Fruit fly (Drosophila melanogaster) whole organism, embryonic: ENCODE results near the gene Pka-C3.

Source experiments
- Antp ChIP-seq: fragments of 200-800 bp; sonication (Bioruptor generic); optimal IDR thresholded peaks from 3 replicates; lab custom pipeline; 2016; ENCODE audit warnings: missing biosample characterization, missing genetic modification characterization
- C15 ChIP-seq: fragments of 200-800 bp; sonication (Bioruptor generic); IDR thresholded peaks from 3 replicates; pipeline ENCODE4 v1.3.6; 2022; ENCODE audit warnings: missing biosample characterization, missing genetic modification characterization
- CG10147 ChIP-seq: fragments of 200-800 bp; sonication (Bioruptor generic); optimal IDR thresholded peaks from 2 replicates; lab custom pipeline; 2019; ENCODE audit warnings: missing biosample characterization, mild to moderate bottlenecking, missing genetic modification characterization, moderate library complexity
- CG1024 ChIP-seq: fragments of 200-800 bp; sonication (Bioruptor generic); IDR thresholded peaks from 2 replicates; pipeline ENCODE4 v1.3.6; 2022; ENCODE audit warnings: missing biosample characterization, missing genetic modification characterization
- CG13424 ChIP-seq: fragments of 200-800 bp; sonication (Bioruptor generic); optimal IDR thresholded peaks from 2 replicates; lab custom pipeline; 2019; ENCODE audit warnings: missing biosample characterization, mild to moderate bottlenecking, missing genetic modification characterization, moderate library complexity
- CG13894 ChIP-seq: fragments of 200-800 bp; sonication (Bioruptor generic); optimal IDR thresholded peaks from 3 replicates; lab custom pipeline; 2018; ENCODE audit warnings: missing biosample characterization, mild to moderate bottlenecking, missing genetic modification characterization, moderate library complexity
- CG15696 ChIP-seq: fragments of 200-800 bp; sonication (Bioruptor generic); optimal IDR thresholded peaks from 2 replicates; lab custom pipeline; 2019; ENCODE audit warnings: missing biosample characterization, mild to moderate bottlenecking, missing genetic modification characterization, moderate library complexity
- CG1603 ChIP-seq: fragments of 200-800 bp; sonication (Bioruptor generic); optimal IDR thresholded peaks from 2 replicates; lab custom pipeline; 2019; ENCODE audit warnings: missing biosample characterization, mild to moderate bottlenecking, missing genetic modification characterization, moderate library complexity
- CG16813 ChIP-seq: fragments of 200-800 bp; sonication (Bioruptor generic); IDR thresholded peaks from 3 replicates; pipeline ENCODE4 v1.3.6; 2022; ENCODE audit warnings: missing biosample characterization, missing genetic modification characterization; ENCODE audit not compliant: partially characterized antibody
- CG18599 ChIP-seq: fragments of 200-800 bp; sonication (Bioruptor generic); optimal IDR thresholded peaks from 3 replicates; lab custom pipeline; 2017; ENCODE audit warnings: missing biosample characterization, missing genetic modification characterization, mild to moderate bottlenecking, moderate library complexity, missing genetic modification reagents
- CG2129 ChIP-seq: fragments of 200-800 bp; sonication (Bioruptor generic); IDR thresholded peaks from 2 replicates; pipeline ENCODE4 v1.3.6; 2022; ENCODE audit warnings: missing biosample characterization, missing genetic modification characterization; ENCODE audit not compliant: partially characterized antibody
- CG31441 ChIP-seq: fragments of 200-800 bp; sonication (Bioruptor generic); IDR thresholded peaks from 2 replicates; pipeline ENCODE4 v1.3.6; 2022; ENCODE audit warnings: missing biosample characterization, missing genetic modification characterization
- CG3163 ChIP-seq: fragments of 200-800 bp; sonication (Bioruptor generic); optimal IDR thresholded peaks from 3 replicates; lab custom pipeline; 2016; ENCODE audit warnings: missing biosample characterization, missing genetic modification characterization
- CG4282 ChIP-seq: fragments of 200-800 bp; sonication (Bioruptor generic); optimal IDR thresholded peaks from 2 replicates; lab custom pipeline; 2016; ENCODE audit warnings: missing biosample characterization, missing genetic modification characterization
- CG43689 ChIP-seq: fragments of 200-800 bp; sonication (Bioruptor generic); IDR thresholded peaks from 2 replicates; pipeline ENCODE4 v1.3.6; 2022; ENCODE audit warnings: missing biosample characterization, missing genetic modification characterization
- CG4820 ChIP-seq: fragments of 200-800 bp; sonication (Bioruptor generic); optimal IDR thresholded peaks from 3 replicates; lab custom pipeline; 2016; ENCODE audit warnings: missing biosample characterization, missing genetic modification characterization
- CG6175 ChIP-seq: fragments of 200-800 bp; sonication (Bioruptor generic); IDR thresholded peaks from 3 replicates; pipeline ENCODE4 v1.3.6; 2022; ENCODE audit warnings: missing biosample characterization, missing genetic modification characterization
- CG6813 ChIP-seq: fragments of 200-800 bp; sonication (Bioruptor generic); optimal IDR thresholded peaks from 2 replicates; lab custom pipeline; 2017; ENCODE audit warnings: missing biosample characterization, missing genetic modification characterization, mild to moderate bottlenecking, moderate library complexity, missing genetic modification reagents
- CG7786 ChIP-seq: fragments of 200-800 bp; sonication (Bioruptor generic); optimal IDR thresholded peaks from 2 replicates; lab custom pipeline; 2016; ENCODE audit warnings: missing biosample characterization, missing genetic modification characterization
- CG9727 ChIP-seq: fragments of 200-800 bp; sonication (Bioruptor generic); optimal IDR thresholded peaks from 3 replicates; lab custom pipeline; 2017; ENCODE audit warnings: missing biosample characterization, mild to moderate bottlenecking, missing genetic modification characterization
- CG9797 ChIP-seq: fragments of 200-800 bp; sonication (Bioruptor generic); optimal IDR thresholded peaks from 3 replicates; lab custom pipeline; 2018; ENCODE audit warnings: missing biosample characterization, mild to moderate bottlenecking, missing genetic modification characterization
- CTCF ChIP-seq: fragments of 200-800 bp; sonication (Bioruptor generic); optimal IDR thresholded peaks from 2 replicates; lab custom pipeline; 2017; ENCODE audit warnings: missing biosample characterization, mild to moderate bottlenecking, missing genetic modification characterization, moderate library complexity
- CrebB ChIP-seq: fragments of 200-800 bp; sonication (Bioruptor generic); optimal IDR thresholded peaks from 3 replicates; lab custom pipeline; 2018; ENCODE audit warnings: missing biosample characterization, mild to moderate bottlenecking, missing genetic modification characterization
- ERR ChIP-seq: fragments of 200-800 bp; sonication (Bioruptor generic); optimal IDR thresholded peaks from 2 replicates; lab custom pipeline; 2016; ENCODE audit warnings: missing biosample characterization, missing genetic modification characterization
- Hand ChIP-seq: fragments of 200-800 bp; sonication (Bioruptor generic); optimal IDR thresholded peaks from 2 replicates; lab custom pipeline; 2017; ENCODE audit warnings: mild to moderate bottlenecking, missing biosample characterization, missing genetic modification reagents, missing genetic modification characterization
- Hsf ChIP-seq: fragments of 200-800 bp; sonication (Bioruptor generic); optimal IDR thresholded peaks from 3 replicates; lab custom pipeline; 2016; ENCODE audit warnings: missing biosample characterization, missing genetic modification characterization
- Mes4 ChIP-seq: fragments of 200-800 bp; sonication (Bioruptor generic); optimal IDR thresholded peaks from 2 replicates; lab custom pipeline; 2016; ENCODE audit warnings: missing biosample characterization, missing genetic modification characterization
- Sox100B ChIP-seq: fragments of 200-800 bp; sonication (Bioruptor generic); optimal IDR thresholded peaks from 3 replicates; lab custom pipeline; 2018; ENCODE audit warnings: missing biosample characterization, mild to moderate bottlenecking, missing genetic modification characterization
- ab ChIP-seq: fragments of 200-800 bp; sonication (Bioruptor generic); optimal IDR thresholded peaks from 2 replicates; lab custom pipeline; 2016; ENCODE audit warnings: missing biosample characterization, missing genetic modification characterization
- al ChIP-seq: fragments of 200-800 bp; sonication (Bioruptor generic); IDR thresholded peaks from 2 replicates; pipeline ENCODE4 v1.3.6; 2022; ENCODE audit warnings: missing biosample characterization, missing genetic modification characterization
- amos ChIP-seq: fragments of 200-800 bp; sonication (Bioruptor generic); IDR thresholded peaks from 2 replicates; pipeline ENCODE4 v1.3.6; 2022; ENCODE audit warnings: missing biosample characterization, missing genetic modification characterization; ENCODE audit not compliant: partially characterized antibody
- bsh ChIP-seq, 2 experiments: fragments of 200-800 bp; sonication (Bioruptor generic); optimal IDR thresholded peaks; 2 replicates each; lab custom pipeline; 2017 to 2018; ENCODE audit warnings: mild to moderate bottlenecking in 2 of 2, missing biosample characterization in 2 of 2, missing genetic modification characterization in 2 of 2, moderate library complexity in 1 of 2
- cg ChIP-seq: fragments of 200-800 bp; sonication (Bioruptor generic); optimal IDR thresholded peaks from 3 replicates; lab custom pipeline; 2019; ENCODE audit warnings: missing biosample characterization, mild to moderate bottlenecking, missing genetic modification characterization, moderate library complexity
- crp ChIP-seq, 2 experiments: fragments of 200-800 bp; sonication (Bioruptor generic); optimal IDR thresholded peaks; 2 replicates in 1 of 2; 3 replicates in 1 of 2; lab custom pipeline; 2017; ENCODE audit warnings: missing biosample characterization in 2 of 2, missing genetic modification characterization in 2 of 2, mild to moderate bottlenecking in 1 of 2, moderate library complexity in 1 of 2
- da ChIP-seq: fragments of 200-800 bp; sonication (Bioruptor generic); optimal IDR thresholded peaks from 2 replicates; lab custom pipeline; 2016; ENCODE audit warnings: missing biosample characterization, missing genetic modification characterization
- dm ChIP-seq: fragments of 200-800 bp; sonication (Bioruptor generic); optimal IDR thresholded peaks from 3 replicates; lab custom pipeline; 2016; ENCODE audit warnings: missing biosample characterization, missing genetic modification characterization
- fd64A ChIP-seq: fragments of 200-800 bp; sonication (Bioruptor generic); optimal IDR thresholded peaks from 3 replicates; lab custom pipeline; 2018; ENCODE audit warnings: missing biosample characterization, mild to moderate bottlenecking, missing genetic modification characterization
- gem ChIP-seq: fragments of 200-800 bp; sonication (Bioruptor generic); optimal IDR thresholded peaks from 2 replicates; lab custom pipeline; 2019; ENCODE audit warnings: missing biosample characterization, mild to moderate bottlenecking, missing genetic modification characterization, moderate library complexity
- hkb ChIP-seq, 2 experiments: fragments of 200-800 bp in 1 of 2; fragments of >200 bp in 1 of 2; sonication (Bioruptor generic) in 1 of 2; IDR thresholded peaks in 1 of 2; optimal IDR thresholded peaks in 1 of 2; 2 replicates each; pipeline versions ENCODE4 v1.3.6 to Lab custom; 2017 to 2022; ENCODE audit warnings: missing biosample characterization in 1 of 2, missing genetic modification characterization in 1 of 2
- kni ChIP-seq: fragments of 200-800 bp; sonication (Bioruptor generic); optimal IDR thresholded peaks from 3 replicates; lab custom pipeline; 2017; ENCODE audit warnings: mild to moderate bottlenecking, missing biosample characterization, missing genetic modification reagents, missing genetic modification characterization
- lov ChIP-seq, 2 experiments: fragments of 200-800 bp in 1 of 2; fragments of >200 bp in 1 of 2; sonication (Bioruptor generic) in 1 of 2; IDR thresholded peaks in 1 of 2; optimal IDR thresholded peaks in 1 of 2; 2 replicates in 1 of 2; 3 replicates in 1 of 2; pipeline versions ENCODE4 v1.3.6 to Lab custom; 2017 to 2022; ENCODE audit warnings: missing biosample characterization in 1 of 2, missing genetic modification characterization in 1 of 2
- luna ChIP-seq: fragments of 200-800 bp; sonication (Bioruptor generic); optimal IDR thresholded peaks from 2 replicates; lab custom pipeline; 2016; ENCODE audit warnings: missing biosample characterization, missing genetic modification characterization
- mam ChIP-seq: fragments of 200-800 bp; sonication (Bioruptor generic); optimal IDR thresholded peaks from 3 replicates; lab custom pipeline; 2016; ENCODE audit warnings: missing biosample characterization, missing genetic modification characterization
- nmo ChIP-seq: fragments of 200-800 bp; sonication (Bioruptor generic); optimal IDR thresholded peaks from 2 replicates; lab custom pipeline; 2018; ENCODE audit warnings: missing biosample characterization, mild to moderate bottlenecking, missing genetic modification characterization, moderate library complexity
- odd ChIP-seq: fragments of 200-800 bp; sonication (Bioruptor generic); optimal IDR thresholded peaks from 2 replicates; lab custom pipeline; 2017; ENCODE audit warnings: missing biosample characterization, mild to moderate bottlenecking, missing genetic modification characterization
- otp ChIP-seq: fragments of 200-800 bp; sonication (Bioruptor generic); IDR thresholded peaks from 3 replicates; pipeline ENCODE4, ENCODE4 v1.3.6; 2022; ENCODE audit warnings: missing biosample characterization, missing genetic modification characterization
- sens-2 ChIP-seq: fragments of 200-800 bp; sonication (Bioruptor generic); IDR thresholded peaks from 2 replicates; pipeline ENCODE4 v1.3.6; 2022; ENCODE audit warnings: missing biosample characterization, missing genetic modification characterization
- seq ChIP-seq: fragments of 200-800 bp; sonication (Bioruptor generic); IDR thresholded peaks from 2 replicates; pipeline ENCODE4 v1.3.6; 2022; ENCODE audit warnings: missing biosample characterization, missing genetic modification characterization
- stwl ChIP-seq: fragments of 200-800 bp; sonication (Bioruptor generic); optimal IDR thresholded peaks from 3 replicates; lab custom pipeline; 2018; ENCODE audit warnings: missing biosample characterization, mild to moderate bottlenecking, missing genetic modification characterization, moderate library complexity
- tin ChIP-seq: fragments of 200-800 bp; sonication (Bioruptor generic); optimal IDR thresholded peaks from 3 replicates; lab custom pipeline; 2016; ENCODE audit warnings: missing biosample characterization, missing genetic modification characterization
- vvl ChIP-seq: fragments of 200-800 bp; sonication (Bioruptor generic); IDR thresholded peaks from 2 replicates; pipeline ENCODE4 v1.3.6; 2022; ENCODE audit warnings: missing biosample characterization, missing genetic modification characterization

Pka-C3 gene

DNA sequence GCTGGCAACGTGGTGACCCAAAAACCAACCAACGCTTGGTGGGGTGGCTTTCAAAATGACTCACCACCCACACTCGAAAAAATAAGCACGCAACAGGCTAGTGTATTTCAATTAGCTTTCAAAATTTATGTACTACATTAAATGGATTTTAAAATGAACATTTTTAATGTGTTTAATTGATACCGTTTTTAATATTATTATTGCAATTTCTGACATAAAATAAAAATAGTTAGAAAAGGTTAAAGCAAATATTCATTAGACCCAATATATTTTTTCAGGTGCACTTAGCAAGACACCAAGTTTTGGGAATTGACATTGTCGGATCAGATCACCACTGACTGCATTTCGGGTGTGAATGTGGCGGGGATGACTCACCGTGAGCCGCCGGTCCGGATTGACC lies 48.3 kb downstream of the Pka-C3 start (continued):
- TF ChIP-seq CG31441 (GFP tag; lab: Robert Waterston, UW) (peak; percentile 44), bsh (GFP tag; optimal IDR thresholded peaks at IDR 0.05; lab: Kevin White, UChicago) (no peak), al (no peak), ERR (no peak), lov (optimal IDR thresholded peaks at IDR 0.05; lab: Kevin White, UChicago) (no peak), lov (GFP tag; IDR thresholded peaks at IDR 0.05; lab: Robert Waterston, UW) (no peak), CG9727 (GFP tag; lab: Kevin White, UChicago) (no peak), CG1024 (no peak), CG18599 (GFP tag; lab: Kevin White, UChicago) (peak; percentile 5), luna (GFP tag; lab: Kevin White, UChicago) (no peak), hkb (optimal IDR thresholded peaks at IDR 0.05; lab: Kevin White, UChicago) (no peak), hkb (GFP tag; IDR thresholded peaks at IDR 0.05; lab: Robert Waterston, UW) (no peak), odd (GFP tag; lab: Kevin White, UChicago) (no peak), CG4820 (peak; percentile 7), ab (GFP tag; lab: Kevin White, UChicago) (no peak), CrebB (tag; lab: Kevin White, UChicago) (no peak), CG10147 (GFP tag; lab: Kevin White, UChicago) (no peak), CG1603 (tag; lab: Kevin White, UChicago) (no peak), CG3163 (GFP tag; lab: Kevin White, UChicago) (no peak), amos (GFP tag; lab: Robert Waterston, UW) (no peak), kni (GFP tag; lab: Kevin White, UChicago) (no peak), CG13424 (tag; lab: Kevin White, UChicago) (peak; percentile 50), C15 (GFP tag; lab: Robert Waterston, UW) (no peak), vvl (GFP tag; lab: Robert Waterston, UW) (no peak), fd64A (GFP tag; lab: Kevin White, UChicago) (no peak), dm (GFP tag; lab: Kevin White, UChicago) (no peak), stwl (tag; lab: Kevin White, UChicago) (no peak), CG13894 (tag; lab: Kevin White, UChicago) (no peak), sens-2 (GFP tag; lab: Robert Waterston, UW) (no peak), cg (GFP tag; lab: Kevin White, UChicago) (no peak), CG7786 (no peak), CG6813 (no peak), CG9797 (GFP tag; lab: Kevin White, UChicago) (no peak), CG4282 (no peak), crp (GFP tag; optimal IDR thresholded peaks at IDR 0.05; lab: Kevin White, UChicago) (no peak), CG43689 (no peak), tin (GFP tag; lab: Kevin White, UChicago) (no peak), Mes4 (GFP tag; lab: Kevin White, UChicago) (no peak), mam (GFP tag; lab: Kevin White, UChicago) (no peak), CG6175 (GFP tag; lab: Robert Waterston, UW) (no peak), da (no peak), Hsf (GFP tag; lab: Kevin White, UChicago) (no peak), Sox100B (GFP tag; lab: Kevin White, UChicago) (peak; percentile 7), gem (peak; percentile 54), Antp (no peak), Hand (GFP tag; lab: Kevin White, UChicago) (no peak), seq (GFP tag; lab: Robert Waterston, UW) (no peak), CG2129 (no peak), CG16813 (no peak), CG15696 (tag; lab: Kevin White, UChicago) (no peak), nmo (GFP tag; lab: Kevin White, UChicago) (peak; percentile 22), otp (GFP tag; lab: Robert Waterston, UW) (no peak), CTCF (no peak)
